Fruit fly (Drosophila melanogaster) whole organism, prepupa: Measurements from ENCODE around the gene Gr63a.

ENCODE experiments used
- Blimp-1 ChIP-seq: fragments of 200-800 bp; sonication (Bioruptor generic); optimal IDR thresholded peaks from 3 replicates; lab custom pipeline; 2017; ENCODE audit warnings: missing biosample characterization, missing genetic modification characterization, mild to moderate bottlenecking, moderate library complexity, missing genetic modification reagents
- CG10669 ChIP-seq: fragments of 200-800 bp; sonication (Bioruptor generic); optimal IDR thresholded peaks from 3 replicates; lab custom pipeline; 2018; ENCODE audit warnings: missing biosample characterization, mild to moderate bottlenecking, missing genetic modification characterization, moderate library complexity
- CG11762 ChIP-seq: fragments of 200-800 bp; sonication (Bioruptor generic); optimal IDR thresholded peaks from 3 replicates; lab custom pipeline; 2016; ENCODE audit warnings: missing biosample characterization, missing genetic modification characterization; ENCODE audit not compliant: insufficient read depth
- CG1621 ChIP-seq: fragments of 200-800 bp; sonication (Bioruptor generic); optimal IDR thresholded peaks from 3 replicates; lab custom pipeline; 2018; ENCODE audit warnings: missing biosample characterization, mild to moderate bottlenecking, missing genetic modification characterization
- CG16779 ChIP-seq: fragments of 200-800 bp; sonication (Bioruptor generic); optimal IDR thresholded peaks from 3 replicates; lab custom pipeline; 2017; ENCODE audit warnings: missing biosample characterization, mild to moderate bottlenecking, missing genetic modification characterization
- CG3032 ChIP-seq: fragments of 200-800 bp; optimal IDR thresholded peaks from 2 replicates; lab custom pipeline; 2019; ENCODE audit warnings: missing biosample characterization, mild to moderate bottlenecking, missing genetic modification characterization, moderate library complexity
- CG31627 ChIP-seq: fragments of 200-800 bp; sonication (Bioruptor generic); optimal IDR thresholded peaks from 3 replicates; lab custom pipeline; 2016; ENCODE audit warnings: missing biosample characterization, missing genetic modification characterization
- CG32006 ChIP-seq: fragments of 200-800 bp; sonication (Bioruptor generic); optimal IDR thresholded peaks from 3 replicates; lab custom pipeline; 2017; ENCODE audit warnings: missing biosample characterization, mild to moderate bottlenecking, missing genetic modification characterization
- CG34406 ChIP-seq: fragments of 200-800 bp; sonication (Bioruptor generic); optimal IDR thresholded peaks from 3 replicates; lab custom pipeline; 2016; ENCODE audit warnings: missing biosample characterization, missing genetic modification characterization
- CG3919 ChIP-seq: fragments of 200-800 bp; sonication (Bioruptor generic); optimal IDR thresholded peaks from 3 replicates; lab custom pipeline; 2016; ENCODE audit warnings: missing biosample characterization, missing genetic modification characterization
- CG4318 ChIP-seq: fragments of 200-800 bp; sonication (Bioruptor generic); optimal IDR thresholded peaks from 3 replicates; lab custom pipeline; 2017; ENCODE audit warnings: missing biosample characterization, mild to moderate bottlenecking, missing genetic modification characterization
- CG6276 ChIP-seq: fragments of 200-800 bp; sonication (Bioruptor generic); optimal IDR thresholded peaks from 2 replicates; lab custom pipeline; 2017; ENCODE audit warnings: missing biosample characterization, mild to moderate bottlenecking, missing genetic modification characterization
- CG6808 ChIP-seq: fragments of 200-800 bp; sonication (Bioruptor generic); optimal IDR thresholded peaks from 3 replicates; lab custom pipeline; 2017; ENCODE audit warnings: missing biosample characterization, missing genetic modification characterization, mild to moderate bottlenecking, moderate library complexity, missing genetic modification reagents
- CG6854 ChIP-seq: fragments of 200-800 bp; sonication (Bioruptor generic); optimal IDR thresholded peaks from 2 replicates; lab custom pipeline; 2017; ENCODE audit warnings: missing biosample characterization, mild to moderate bottlenecking, missing genetic modification characterization
- CG8119 ChIP-seq: fragments of 200-800 bp; sonication (Bioruptor generic); IDR thresholded peaks from 3 replicates; pipeline ENCODE4 v1.3.6; 2022; ENCODE audit warnings: missing biosample characterization, missing genetic modification characterization
- CG8319 ChIP-seq: fragments of 200-800 bp; sonication (Bioruptor generic); optimal IDR thresholded peaks from 3 replicates; lab custom pipeline; 2016; ENCODE audit warnings: missing biosample characterization, missing genetic modification characterization
- Eip75B ChIP-seq: fragments of 200-800 bp; sonication (Bioruptor generic); optimal IDR thresholded peaks from 3 replicates; lab custom pipeline; 2016; ENCODE audit warnings: missing biosample characterization, missing genetic modification characterization
- Eip78C ChIP-seq: fragments of 200-800 bp; sonication (Bioruptor generic); peaks from one replicate; lab custom pipeline; 2016; ENCODE audit warnings: missing biosample characterization, missing genetic modification characterization
- Eip93F ChIP-seq: fragments of 200-800 bp; sonication (Bioruptor generic); optimal IDR thresholded peaks from 2 replicates; lab custom pipeline; 2016; ENCODE audit warnings: missing biosample characterization, mild to moderate bottlenecking, missing genetic modification characterization
- Ets21C ChIP-seq: fragments of 200-800 bp; sonication (Bioruptor generic); optimal IDR thresholded peaks from 3 replicates; lab custom pipeline; 2016; ENCODE audit warnings: missing biosample characterization, missing genetic modification characterization
- Hr39 ChIP-seq: fragments of 200-800 bp; sonication (Bioruptor generic); optimal IDR thresholded peaks from 2 replicates; lab custom pipeline; 2016; ENCODE audit warnings: missing biosample characterization, missing genetic modification characterization
- Lpt ChIP-seq: fragments of 200-800 bp; sonication (Bioruptor generic); optimal IDR thresholded peaks from 3 replicates; lab custom pipeline; 2016; ENCODE audit warnings: missing biosample characterization, missing genetic modification characterization
- Met ChIP-seq: fragments of 200-800 bp; sonication (Bioruptor generic); optimal IDR thresholded peaks from 3 replicates; lab custom pipeline; 2016; ENCODE audit warnings: missing biosample characterization, missing genetic modification characterization
- OdsH ChIP-seq: fragments of 200-800 bp; sonication (Bioruptor generic); optimal IDR thresholded peaks from 3 replicates; lab custom pipeline; 2016; ENCODE audit warnings: missing biosample characterization, missing genetic modification characterization
- Sox15 ChIP-seq: fragments of 200-800 bp; sonication (Bioruptor generic); optimal IDR thresholded peaks from 3 replicates; lab custom pipeline; 2016; ENCODE audit warnings: missing biosample characterization, missing genetic modification characterization
- cyc ChIP-seq: fragments of 200-800 bp; sonication (Bioruptor generic); optimal IDR thresholded peaks from 3 replicates; lab custom pipeline; 2016; ENCODE audit warnings: missing biosample characterization, missing genetic modification characterization
- dac ChIP-seq: fragments of 200-800 bp; sonication (Bioruptor generic); optimal IDR thresholded peaks from 2 replicates; lab custom pipeline; 2017; ENCODE audit warnings: missing biosample characterization, mild to moderate bottlenecking, missing genetic modification characterization
- dsx ChIP-seq: fragments of 200-800 bp; optimal IDR thresholded peaks from 3 replicates; lab custom pipeline; 2019; ENCODE audit warnings: missing biosample characterization, mild to moderate bottlenecking, missing genetic modification characterization, moderate library complexity; ENCODE audit not compliant: poor library complexity, severe bottlenecking
- eg ChIP-seq: fragments of 200-800 bp; sonication (Bioruptor generic); IDR thresholded peaks from 3 replicates; pipeline ENCODE4 v1.3.6; 2022; ENCODE audit warnings: missing biosample characterization, missing genetic modification characterization
- fd59A ChIP-seq: fragments of 200-800 bp; sonication (Bioruptor generic); optimal IDR thresholded peaks from 2 replicates; lab custom pipeline; 2017; ENCODE audit warnings: missing biosample characterization, mild to moderate bottlenecking, missing genetic modification characterization, missing genetic modification reagents
- fd85E ChIP-seq: fragments of 200-800 bp; sonication (Bioruptor generic); optimal IDR thresholded peaks from 3 replicates; lab custom pipeline; 2016; ENCODE audit warnings: missing biosample characterization, missing genetic modification characterization
- fkh ChIP-seq: fragments of 200-800 bp; sonication (Bioruptor generic); optimal IDR thresholded peaks from 3 replicates; lab custom pipeline; 2017; ENCODE audit warnings: missing biosample characterization, mild to moderate bottlenecking, missing genetic modification characterization, moderate library complexity
- lz ChIP-seq: fragments of 200-800 bp; sonication (Bioruptor generic); optimal IDR thresholded peaks from 3 replicates; lab custom pipeline; 2016; ENCODE audit warnings: missing biosample characterization, missing genetic modification characterization
- net ChIP-seq: fragments of 200-800 bp; sonication (Bioruptor generic); optimal IDR thresholded peaks from 3 replicates; lab custom pipeline; 2016; ENCODE audit warnings: missing biosample characterization, missing genetic modification characterization
- pdm3 ChIP-seq: fragments of 200-800 bp; sonication (Bioruptor generic); optimal IDR thresholded peaks from 3 replicates; lab custom pipeline; 2016; ENCODE audit warnings: missing biosample characterization, missing genetic modification characterization
- salr ChIP-seq, 2 experiments: fragments of 200-800 bp; sonication (Bioruptor generic); optimal IDR thresholded peaks; 3 replicates each; lab custom pipeline; 2016 to 2018; ENCODE audit warnings: missing biosample characterization in 2 of 2, missing genetic modification characterization in 2 of 2, mild to moderate bottlenecking in 1 of 2
- ss ChIP-seq, 2 experiments: fragments of 200-800 bp; sonication (Bioruptor generic); optimal IDR thresholded peaks; 2 replicates in 1 of 2; 3 replicates in 1 of 2; lab custom pipeline; 2017 to 2018; ENCODE audit warnings: mild to moderate bottlenecking in 2 of 2, missing biosample characterization in 2 of 2, missing genetic modification characterization in 2 of 2, moderate library complexity in 1 of 2
- topi ChIP-seq: fragments of 200-800 bp; sonication (Bioruptor generic); optimal IDR thresholded peaks from 3 replicates; lab custom pipeline; 2016; ENCODE audit warnings: missing biosample characterization, missing genetic modification characterization
- vri ChIP-seq: fragments of 200-800 bp; sonication (Bioruptor generic); optimal IDR thresholded peaks from 3 replicates; lab custom pipeline; 2016; ENCODE audit warnings: missing biosample characterization, mild to moderate bottlenecking, missing genetic modification characterization

The Gr63a gene

DNA sequence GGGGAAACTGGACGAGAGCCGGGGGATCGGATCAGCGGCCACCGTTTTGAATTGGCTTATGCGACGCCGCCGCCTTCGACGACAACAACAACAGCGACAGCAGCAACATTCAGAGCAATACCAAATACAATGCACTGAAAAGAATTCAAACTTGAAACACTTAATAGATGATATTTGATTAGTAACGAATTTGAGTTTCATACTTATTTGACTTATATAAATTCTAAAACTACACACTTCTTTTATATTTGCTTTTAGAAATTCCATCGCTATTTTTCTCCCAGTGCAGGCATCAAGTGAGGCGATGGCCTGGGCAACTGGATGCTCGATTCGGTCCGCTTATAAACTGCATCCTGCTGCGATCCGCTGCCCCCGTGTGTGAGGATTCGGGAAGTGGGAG, 28.4 kb downstream of the Gr63a start (continued):
- TF ChIP-seq pdm3 (peak; percentile 58), CG6854 (GFP tag; lab: Kevin White, UChicago) (no peak), fd59A (GFP tag; lab: Kevin White, UChicago) (peak; percentile 59), CG34406 (GFP tag; lab: Kevin White, UChicago) (peak; percentile 53), CG3032 (tag; lab: Kevin White, UChicago) (peak; percentile 71), cyc (GFP tag; lab: Kevin White, UChicago) (peak; percentile 72), CG1621 (tag; lab: Kevin White, UChicago) (peak; percentile 61), CG4318 (GFP tag; lab: Kevin White, UChicago) (peak; percentile 13), Met (GFP tag; lab: Kevin White, UChicago) (peak; percentile 76), Hr39 (peak; percentile 76), salr (GFP tag; optimal IDR thresholded peaks at IDR 0.05; lab: Kevin White, UChicago) (peak in 1 of 2 experiments; percentile 47), Ets21C (peak; percentile 41), CG10669 (GFP tag; lab: Kevin White, UChicago) (peak; percentile 52), CG8119 (GFP tag; lab: Robert Waterston, UW) (peak; percentile 71), OdsH (GFP tag; lab: Kevin White, UChicago) (peak; percentile 62), CG31627 (peak; percentile 72), Sox15 (GFP tag; lab: Kevin White, UChicago) (peak; percentile 37), CG32006 (GFP tag; lab: Kevin White, UChicago) (peak; percentile 59), CG6276 (GFP tag; lab: Kevin White, UChicago) (no peak), eg (GFP tag; lab: Robert Waterston, UW) (peak; percentile 63), CG16779 (tag; lab: Kevin White, UChicago) (no peak), Eip75B (peak; percentile 68), Eip93F (peak; percentile 14), vri (GFP tag; lab: Kevin White, UChicago) (peak; percentile 61), Lpt (GFP tag; lab: Kevin White, UChicago) (no peak), dsx (peak; percentile 73), CG8319 (peak; percentile 0), CG6808 (GFP tag; lab: Kevin White, UChicago) (peak; percentile 50), Blimp-1 (no peak), fkh (GFP tag; lab: Kevin White, UChicago) (no peak)
- TF ChIP-seq, all 60 proteins: peak for 50

DNA sequence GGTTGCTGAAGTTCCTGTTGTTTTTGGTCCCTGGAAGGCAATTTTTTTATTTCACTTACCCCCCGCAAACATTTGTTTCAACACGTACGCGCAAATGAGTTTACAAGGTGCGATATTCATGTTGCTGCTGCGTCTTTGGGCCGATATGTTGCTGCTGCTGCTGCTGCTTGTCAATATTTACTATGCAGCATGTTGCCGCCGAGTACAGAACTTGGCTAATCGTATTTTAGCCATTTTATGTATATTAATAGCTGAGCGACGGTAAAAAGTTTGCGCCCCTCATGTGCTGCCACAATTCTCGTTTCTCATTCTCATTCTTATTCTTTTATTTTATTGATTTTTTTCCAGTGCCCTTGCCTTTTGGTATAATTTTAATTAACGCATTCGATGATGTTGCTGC, 30.0 kb downstream of the Gr63a start:
- no peak for TF ChIP-seq net (GFP tag; lab: Kevin White, UChicago)
- peak; percentile 13 for TF ChIP-seq CG3919 (GFP tag; lab: Kevin White, UChicago)
- no peak for TF ChIP-seq CG3032 (tag; lab: Kevin White, UChicago)
- no peak for TF ChIP-seq CG11762
- TF ChIP-seq ss (GFP tag; optimal IDR thresholded peaks at IDR 0.05; lab: Kevin White, UChicago): peak in 1 of 2 experiments; percentile 8
- TF ChIP-seq Sox15 (GFP tag; lab: Kevin White, UChicago): no peak
- no peak for TF ChIP-seq fd85E (GFP tag; lab: Kevin White, UChicago)
- TF ChIP-seq topi (GFP tag; lab: Kevin White, UChicago): no peak
- TF ChIP-seq eg (GFP tag; lab: Robert Waterston, UW): no peak
- no peak for TF ChIP-seq Eip78C (GFP tag; lab: Kevin White, UChicago)
- TF ChIP-seq vri (GFP tag; lab: Kevin White, UChicago): no peak
- no peak for TF ChIP-seq dac
- no peak for TF ChIP-seq CG4318 (GFP tag; lab: Kevin White, UChicago)
- TF ChIP-seq lz: no peak
- TF ChIP-seq CG31627: no peak
- no peak for TF ChIP-seq salr (GFP tag; optimal IDR thresholded peaks at IDR 0.05; lab: Kevin White, UChicago)
